Fruit fly (Drosophila melanogaster) whole organism, prepupa: Measurements from ENCODE around the gene ImpE1.

Experiments used
- Blimp-1 ChIP-seq: fragments of 200-800 bp; sonication (Bioruptor generic); optimal IDR thresholded peaks from 3 replicates; lab custom pipeline; 2017; ENCODE audit warnings: missing biosample characterization, missing genetic modification characterization, mild to moderate bottlenecking, moderate library complexity, missing genetic modification reagents
- CG10631 ChIP-seq: fragments of 200-800 bp; sonication (Bioruptor generic); optimal IDR thresholded peaks from 2 replicates; lab custom pipeline; 2016; ENCODE audit warnings: missing biosample characterization, missing genetic modification characterization
- CG10669 ChIP-seq: fragments of 200-800 bp; sonication (Bioruptor generic); optimal IDR thresholded peaks from 3 replicates; lab custom pipeline; 2018; ENCODE audit warnings: missing biosample characterization, mild to moderate bottlenecking, missing genetic modification characterization, moderate library complexity
- CG11294 ChIP-seq: fragments of 200-800 bp; sonication (Bioruptor generic); IDR thresholded peaks from 2 replicates; pipeline ENCODE4 v1.3.6; 2022; ENCODE audit warnings: missing biosample characterization, missing genetic modification characterization
- CG1621 ChIP-seq: fragments of 200-800 bp; sonication (Bioruptor generic); optimal IDR thresholded peaks from 3 replicates; lab custom pipeline; 2018; ENCODE audit warnings: missing biosample characterization, mild to moderate bottlenecking, missing genetic modification characterization
- CG16779 ChIP-seq: fragments of 200-800 bp; sonication (Bioruptor generic); optimal IDR thresholded peaks from 3 replicates; lab custom pipeline; 2017; ENCODE audit warnings: missing biosample characterization, mild to moderate bottlenecking, missing genetic modification characterization
- CG3032 ChIP-seq: fragments of 200-800 bp; optimal IDR thresholded peaks from 2 replicates; lab custom pipeline; 2019; ENCODE audit warnings: missing biosample characterization, mild to moderate bottlenecking, missing genetic modification characterization, moderate library complexity
- CG31627 ChIP-seq: fragments of 200-800 bp; sonication (Bioruptor generic); optimal IDR thresholded peaks from 3 replicates; lab custom pipeline; 2016; ENCODE audit warnings: missing biosample characterization, missing genetic modification characterization
- CG3919 ChIP-seq: fragments of 200-800 bp; sonication (Bioruptor generic); optimal IDR thresholded peaks from 3 replicates; lab custom pipeline; 2016; ENCODE audit warnings: missing biosample characterization, missing genetic modification characterization
- CG6276 ChIP-seq: fragments of 200-800 bp; sonication (Bioruptor generic); optimal IDR thresholded peaks from 2 replicates; lab custom pipeline; 2017; ENCODE audit warnings: missing biosample characterization, mild to moderate bottlenecking, missing genetic modification characterization
- CG6854 ChIP-seq: fragments of 200-800 bp; sonication (Bioruptor generic); optimal IDR thresholded peaks from 2 replicates; lab custom pipeline; 2017; ENCODE audit warnings: missing biosample characterization, mild to moderate bottlenecking, missing genetic modification characterization
- CG8319 ChIP-seq: fragments of 200-800 bp; sonication (Bioruptor generic); optimal IDR thresholded peaks from 3 replicates; lab custom pipeline; 2016; ENCODE audit warnings: missing biosample characterization, missing genetic modification characterization
- CG8632 ChIP-seq: fragments of 200-800 bp; sonication (Bioruptor generic); optimal IDR thresholded peaks from 3 replicates; lab custom pipeline; 2016; ENCODE audit warnings: missing biosample characterization, missing genetic modification characterization
- CG9139 ChIP-seq: fragments of 200-800 bp; sonication (Bioruptor generic); optimal IDR thresholded peaks from 3 replicates; lab custom pipeline; 2017; ENCODE audit warnings: missing biosample characterization, mild to moderate bottlenecking, missing genetic modification characterization
- Eip78C ChIP-seq: fragments of 200-800 bp; sonication (Bioruptor generic); peaks from one replicate; lab custom pipeline; 2016; ENCODE audit warnings: missing biosample characterization, missing genetic modification characterization
- Eip93F ChIP-seq: fragments of 200-800 bp; sonication (Bioruptor generic); optimal IDR thresholded peaks from 2 replicates; lab custom pipeline; 2016; ENCODE audit warnings: missing biosample characterization, mild to moderate bottlenecking, missing genetic modification characterization
- Ets21C ChIP-seq: fragments of 200-800 bp; sonication (Bioruptor generic); optimal IDR thresholded peaks from 3 replicates; lab custom pipeline; 2016; ENCODE audit warnings: missing biosample characterization, missing genetic modification characterization
- Ets96B ChIP-seq: fragments of 200-800 bp; optimal IDR thresholded peaks from 2 replicates; lab custom pipeline; 2019; ENCODE audit warnings: missing biosample characterization, mild to moderate bottlenecking, missing genetic modification characterization, moderate library complexity
- Gug ChIP-seq: fragments of 200-800 bp; sonication (Bioruptor generic); IDR thresholded peaks from 2 replicates; pipeline ENCODE4 v1.3.6; 2022; ENCODE audit warnings: missing biosample characterization, missing genetic modification characterization
- Hr38 ChIP-seq: sonication (Bioruptor generic); optimal IDR thresholded peaks from 2 replicates; lab custom pipeline; 2016; ENCODE audit warnings: missing biosample characterization, missing genetic modification characterization
- OdsH ChIP-seq: fragments of 200-800 bp; sonication (Bioruptor generic); optimal IDR thresholded peaks from 3 replicates; lab custom pipeline; 2016; ENCODE audit warnings: missing biosample characterization, missing genetic modification characterization
- Smox ChIP-seq: fragments of 200-800 bp; sonication (Bioruptor generic); optimal IDR thresholded peaks from 3 replicates; lab custom pipeline; 2016; ENCODE audit warnings: missing biosample characterization, missing genetic modification characterization
- Sox102F ChIP-seq: fragments of 200-800 bp; sonication (Bioruptor generic); optimal IDR thresholded peaks from 2 replicates; lab custom pipeline; 2016; ENCODE audit warnings: missing biosample characterization, mild to moderate bottlenecking, missing genetic modification characterization
- Sox15 ChIP-seq: fragments of 200-800 bp; sonication (Bioruptor generic); optimal IDR thresholded peaks from 3 replicates; lab custom pipeline; 2016; ENCODE audit warnings: missing biosample characterization, missing genetic modification characterization
- cyc ChIP-seq: fragments of 200-800 bp; sonication (Bioruptor generic); optimal IDR thresholded peaks from 3 replicates; lab custom pipeline; 2016; ENCODE audit warnings: missing biosample characterization, missing genetic modification characterization
- dac ChIP-seq: fragments of 200-800 bp; sonication (Bioruptor generic); optimal IDR thresholded peaks from 2 replicates; lab custom pipeline; 2017; ENCODE audit warnings: missing biosample characterization, mild to moderate bottlenecking, missing genetic modification characterization
- eg ChIP-seq: fragments of 200-800 bp; sonication (Bioruptor generic); IDR thresholded peaks from 3 replicates; pipeline ENCODE4 v1.3.6; 2022; ENCODE audit warnings: missing biosample characterization, missing genetic modification characterization
- esn ChIP-seq: fragments of 200-800 bp; sonication (Bioruptor generic); optimal IDR thresholded peaks from 2 replicates; lab custom pipeline; 2016; ENCODE audit warnings: missing biosample characterization, mild to moderate bottlenecking, missing genetic modification characterization, moderate library complexity
- fd59A ChIP-seq: fragments of 200-800 bp; sonication (Bioruptor generic); optimal IDR thresholded peaks from 2 replicates; lab custom pipeline; 2017; ENCODE audit warnings: missing biosample characterization, mild to moderate bottlenecking, missing genetic modification characterization, missing genetic modification reagents
- fkh ChIP-seq: fragments of 200-800 bp; sonication (Bioruptor generic); optimal IDR thresholded peaks from 3 replicates; lab custom pipeline; 2017; ENCODE audit warnings: missing biosample characterization, mild to moderate bottlenecking, missing genetic modification characterization, moderate library complexity
- lz ChIP-seq: fragments of 200-800 bp; sonication (Bioruptor generic); optimal IDR thresholded peaks from 3 replicates; lab custom pipeline; 2016; ENCODE audit warnings: missing biosample characterization, missing genetic modification characterization
- net ChIP-seq: fragments of 200-800 bp; sonication (Bioruptor generic); optimal IDR thresholded peaks from 3 replicates; lab custom pipeline; 2016; ENCODE audit warnings: missing biosample characterization, missing genetic modification characterization
- pdm3 ChIP-seq: fragments of 200-800 bp; sonication (Bioruptor generic); optimal IDR thresholded peaks from 3 replicates; lab custom pipeline; 2016; ENCODE audit warnings: missing biosample characterization, missing genetic modification characterization
- svp ChIP-seq: fragments of 200-800 bp; sonication (Bioruptor generic); peaks from one replicate; lab custom pipeline; 2016; ENCODE audit warnings: missing biosample characterization, missing genetic modification characterization
- topi ChIP-seq: fragments of 200-800 bp; sonication (Bioruptor generic); optimal IDR thresholded peaks from 3 replicates; lab custom pipeline; 2016; ENCODE audit warnings: missing biosample characterization, missing genetic modification characterization

ImpE1 gene

dm6 chr3L:8372035-8372434 is at the start of gene ImpE1:
ImpE1 (plus strand) TSS chr3L:8372405.
- TF ChIP-seq CG6276 (GFP tag; lab: Kevin White, UChicago) (no peak), CG9139 (GFP tag; lab: Kevin White, UChicago) (no peak), CG6854 (GFP tag; lab: Kevin White, UChicago) (peak; percentile 49), Sox102F (GFP tag; lab: Kevin White, UChicago) (peak; percentile 35), CG3919 (GFP tag; lab: Kevin White, UChicago) (peak; percentile 74), Eip78C (GFP tag; lab: Kevin White, UChicago) (peak; percentile 45)

DNA sequence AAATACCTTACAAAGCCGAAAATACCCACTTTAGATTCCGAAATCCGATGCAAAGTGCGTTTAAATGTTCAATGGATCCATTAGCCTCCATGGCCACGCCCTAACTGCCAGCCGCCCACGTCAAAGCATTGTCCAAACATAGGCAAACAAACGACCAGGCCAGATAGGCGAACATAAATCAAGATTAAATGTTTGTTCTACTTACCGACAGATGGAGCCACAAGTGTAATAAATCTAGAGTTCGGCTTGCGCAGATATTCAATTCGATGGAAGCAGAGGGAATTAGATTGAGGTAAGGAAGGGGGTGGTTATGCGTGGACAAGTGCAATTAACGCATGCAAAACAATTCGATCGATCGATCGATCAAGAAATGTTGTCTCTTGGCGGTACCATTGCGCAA is 48.4 kb upstream of the ImpE1 start:
- peak; percentile 2 for TF ChIP-seq svp (GFP tag; lab: Kevin White, UChicago)
- TF ChIP-seq dac (GFP tag; lab: Kevin White, UChicago): no peak

DNA sequence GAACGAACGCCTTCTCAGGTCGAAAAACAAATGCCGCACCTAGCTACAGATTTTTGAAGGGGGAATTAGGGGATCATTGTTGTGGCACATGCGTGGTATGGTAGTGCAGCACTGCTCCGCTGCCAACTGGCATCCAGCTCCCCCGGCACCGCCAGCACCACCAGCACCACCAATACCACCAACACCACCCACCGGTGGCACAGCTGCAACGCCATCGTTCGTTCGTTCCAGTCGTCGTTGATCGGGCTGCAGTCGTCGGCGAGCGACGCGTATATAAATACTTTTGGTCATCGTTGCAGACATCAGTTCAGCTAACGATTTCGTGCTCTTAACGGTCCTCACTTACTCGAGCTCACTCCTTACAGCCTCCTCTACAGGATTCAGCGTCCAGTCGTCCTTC is 46.6 kb upstream of the ImpE1 start, which contains the start of gene CG34461:
Gene CG34461 (plus strand): TSS at position 301 of the 400 bp plus-strand sequence.
- TF ChIP-seq Blimp-1 (no peak), CG8319 (GFP tag; lab: Kevin White, UChicago) (no peak), CG6276 (GFP tag; lab: Kevin White, UChicago) (no peak), CG10631 (GFP tag; lab: Kevin White, UChicago) (no peak), CG11294 (GFP tag; lab: Robert Waterston, UW) (no peak), Ets21C (GFP tag; lab: Kevin White, UChicago) (no peak), Gug (GFP tag; lab: Robert Waterston, UW) (no peak), Hr38 (GFP tag; lab: Kevin White, UChicago) (no peak), dac (GFP tag; lab: Kevin White, UChicago) (no peak), Sox15 (no peak), CG1621 (tag; lab: Kevin White, UChicago) (no peak), pdm3 (GFP tag; lab: Kevin White, UChicago) (no peak), Eip93F (GFP tag; lab: Kevin White, UChicago) (no peak), eg (GFP tag; lab: Robert Waterston, UW) (no peak), Smox (no peak), net (GFP tag; lab: Kevin White, UChicago) (no peak), esn (GFP tag; lab: Kevin White, UChicago) (no peak), lz (GFP tag; lab: Kevin White, UChicago) (no peak)

- TF ChIP-seq CG11294 (GFP tag; lab: Robert Waterston, UW) (no peak), CG16779 (tag; lab: Kevin White, UChicago) (no peak), CG9139 (GFP tag; lab: Kevin White, UChicago) (no peak), CG10669 (GFP tag; lab: Kevin White, UChicago) (no peak), cyc (no peak)
Measured at dm6 chr3L:8328283-8328682, 43.9 kb upstream of the ImpE1 start, which contains the start of gene CG34462. CG34462 (plus strand) TSS chr3L:8328583.

DNA sequence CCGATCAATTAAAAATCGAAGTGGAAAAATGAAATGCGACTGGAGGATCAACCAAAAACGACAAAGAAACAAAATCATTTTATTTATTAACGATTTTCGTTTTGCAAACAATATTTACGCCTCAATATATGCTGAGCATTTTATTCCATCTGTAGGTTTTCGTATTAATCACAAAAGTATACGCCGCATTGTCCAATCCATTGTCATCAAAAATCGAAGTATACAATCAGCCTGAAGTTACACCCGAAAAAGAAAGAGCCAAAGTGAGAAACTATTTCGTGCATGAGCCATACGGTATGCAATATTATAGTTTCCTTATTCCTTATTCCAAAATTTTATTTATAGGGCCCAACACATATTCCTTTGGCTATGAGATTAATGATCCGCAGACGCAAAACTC is 43.2 kb upstream of the ImpE1 start:
- TF ChIP-seq Eip78C (GFP tag; lab: Kevin White, UChicago) (peak; percentile 12), CG10631 (GFP tag; lab: Kevin White, UChicago) (no peak)

DNA sequence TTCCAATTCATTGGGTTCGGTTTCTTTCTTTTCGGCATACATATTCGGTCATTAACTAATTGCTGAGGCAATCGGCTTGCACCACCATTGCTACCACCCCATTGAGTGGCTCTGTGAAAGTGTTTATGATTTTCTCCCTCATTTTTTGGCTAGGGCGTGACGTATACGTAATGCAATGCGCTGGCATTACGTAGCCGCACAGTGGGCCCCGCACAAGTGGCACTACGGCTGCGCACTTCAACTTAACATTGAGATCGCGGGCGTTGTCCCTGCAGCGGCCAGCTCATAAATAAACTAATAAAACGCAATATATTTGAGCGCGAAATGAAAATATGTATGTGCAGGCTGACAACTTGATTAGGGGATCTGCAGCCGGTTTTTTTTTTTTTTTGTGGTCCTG is 40.8 kb upstream of the ImpE1 start:
- TF ChIP-seq CG3032 (tag; lab: Kevin White, UChicago): no peak
- no peak for TF ChIP-seq CG31627 (GFP tag; lab: Kevin White, UChicago)
- no peak for TF ChIP-seq eg (GFP tag; lab: Robert Waterston, UW)
- TF ChIP-seq fd59A (GFP tag; lab: Kevin White, UChicago): no peak
- TF ChIP-seq CG3919 (GFP tag; lab: Kevin White, UChicago): no peak
- no peak for TF ChIP-seq Ets96B
- TF ChIP-seq topi (GFP tag; lab: Kevin White, UChicago): no peak
- no peak for TF ChIP-seq fkh (GFP tag; lab: Kevin White, UChicago)
- TF ChIP-seq OdsH (GFP tag; lab: Kevin White, UChicago): no peak
- no peak for TF ChIP-seq CG6276 (GFP tag; lab: Kevin White, UChicago)
- no peak for TF ChIP-seq CG8632 (GFP tag; lab: Kevin White, UChicago)
- TF ChIP-seq CG8319 (GFP tag; lab: Kevin White, UChicago): no peak
